Fruit fly (Drosophila melanogaster) whole organism, wandering third instar larva: ENCODE data around the gene nmo.

Experiments
- Abd-B ChIP-seq: fragments of >200 bp; optimal IDR thresholded peaks from 2 replicates; lab custom pipeline; 2017; ENCODE audit warnings: missing biosample characterization, missing genetic modification characterization
- CG9705 ChIP-seq: fragments of 200-800 bp; sonication (Bioruptor generic); optimal IDR thresholded peaks from 2 replicates; lab custom pipeline; 2018; ENCODE audit warnings: missing biosample characterization, mild to moderate bottlenecking, missing genetic modification characterization
- CrebA ChIP-seq: fragments of 200-800 bp; sonication (Bioruptor generic); optimal IDR thresholded peaks from 2 replicates; lab custom pipeline; 2016; ENCODE audit warnings: missing biosample characterization, mild to moderate bottlenecking, missing genetic modification characterization, borderline replicate concordance
- Dfd ChIP-seq: fragments of >200 bp; optimal IDR thresholded peaks from 2 replicates; lab custom pipeline; 2017; ENCODE audit warnings: missing biosample characterization, missing genetic modification characterization
- Dif ChIP-seq: fragments of 200-275, 200-300 bp; sonication (Bioruptor generic); optimal IDR thresholded peaks from 2 replicates; lab custom pipeline; 2018; ENCODE audit warnings: missing biosample characterization, missing genetic modification characterization; ENCODE audit not compliant: partially characterized antibody
- dsf ChIP-seq: sonication (Bioruptor generic); optimal IDR thresholded peaks from 2 replicates; lab custom pipeline; 2016; ENCODE audit warnings: missing biosample characterization, missing genetic modification characterization, borderline replicate concordance
- fru ChIP-seq: fragments of 200-800 bp; sonication (Bioruptor generic); optimal IDR thresholded peaks from 3 replicates; lab custom pipeline; 2016; ENCODE audit warnings: missing biosample characterization, mild to moderate bottlenecking, missing genetic modification characterization
- pan ChIP-seq: fragments of >200 bp; optimal IDR thresholded peaks from 2 replicates; lab custom pipeline; 2017
- psq ChIP-seq: fragments of 200-800 bp; sonication (Bioruptor generic); optimal IDR thresholded peaks from 3 replicates; lab custom pipeline; 2017; ENCODE audit warnings: missing biosample characterization, mild to moderate bottlenecking, missing genetic modification characterization, moderate library complexity
- rgr ChIP-seq: fragments of 200-800 bp; sonication (Bioruptor generic); optimal IDR thresholded peaks from 3 replicates; lab custom pipeline; 2016; ENCODE audit warnings: missing biosample characterization, mild to moderate bottlenecking, missing genetic modification characterization
- woc ChIP-seq: sonication (Bioruptor generic); optimal IDR thresholded peaks from 2 replicates; lab custom pipeline; 2016; ENCODE audit warnings: missing biosample characterization, mild to moderate bottlenecking, missing genetic modification characterization

DNA sequence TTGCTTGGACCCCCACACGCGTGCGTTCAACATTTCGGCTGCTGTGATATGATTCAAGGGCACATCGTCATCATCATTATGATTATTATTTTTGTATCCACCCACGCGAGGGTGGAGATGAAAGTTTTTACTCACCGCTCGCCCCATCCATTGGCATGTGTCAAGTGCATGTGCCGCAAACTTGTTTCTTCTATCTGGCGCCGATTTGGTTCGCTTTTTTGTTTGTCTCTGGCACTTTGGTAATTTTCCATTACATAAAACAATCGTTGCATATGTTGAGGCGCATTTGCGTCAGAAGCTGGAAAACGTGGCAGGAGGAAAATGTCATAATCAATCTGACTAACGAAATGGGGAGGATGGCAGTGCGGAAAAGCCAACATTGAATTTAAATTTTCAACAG lies 54.9 kb downstream of the nmo start:
- TF ChIP-seq Dfd (GFP tag; lab: Kevin White, UChicago) (no peak), rgr (no peak), fru (GFP tag; lab: Kevin White, UChicago) (no peak), Dif (no peak), CG9705 (GFP tag; lab: Kevin White, UChicago) (no peak), pan (no peak), dsf (GFP tag; lab: Kevin White, UChicago) (no peak), Abd-B (GFP tag; lab: Kevin White, UChicago) (no peak), CrebA (no peak), psq (GFP tag; lab: Kevin White, UChicago) (no peak), woc (GFP tag; lab: Kevin White, UChicago) (no peak)
